Worm (Caenorhabditis elegans) whole organism, late embryonic: Measurements from ENCODE around the gene K07F5.12.
"Not testable (repeated sequence)": the region's sequence is repeated elsewhere in the genome, so short reads cannot be mapped to it uniquely, and the experiment has no call there.

Source experiments
- C08G9.2 ChIP-seq: sonication (generic microtip); optimal IDR thresholded peaks from 2 replicates; lab custom pipeline; 2016; ENCODE audit warnings: mild to moderate bottlenecking, missing genetic modification characterization, moderate library complexity, missing compliant biosample characterization
- F13H6.1 ChIP-seq: sonication (generic microtip); optimal IDR thresholded peaks from 2 replicates; lab custom pipeline; 2016; ENCODE audit warnings: missing genetic modification characterization, missing compliant biosample characterization
- K02D7.2 ChIP-seq: sonication (generic microtip); optimal IDR thresholded peaks from 2 replicates; lab custom pipeline; 2017; ENCODE audit warnings: mild to moderate bottlenecking, missing genetic modification characterization, missing compliant biosample characterization
- K09A11.1 ChIP-seq: sonication (generic microtip); optimal IDR thresholded peaks from 2 replicates; lab custom pipeline; 2017; ENCODE audit warnings: antibody characterized with exemption, mild to moderate bottlenecking, missing genetic modification characterization, missing compliant biosample characterization; ENCODE audit not compliant: insufficient read depth
- Y22D7AL.16 ChIP-seq: sonication (generic microtip); optimal IDR thresholded peaks from 2 replicates; lab custom pipeline; 2016; ENCODE audit warnings: missing genetic modification characterization, missing compliant biosample characterization
- ama-1 ChIP-seq: fragments of 150-350 bp; optimal IDR thresholded peaks from 2 replicates; lab custom pipeline; 2014
- ceh-14 ChIP-seq: sonication (generic microtip); optimal IDR thresholded peaks from 2 replicates; lab custom pipeline; 2016; ENCODE audit warnings: missing genotype, missing genetic modification characterization, missing compliant biosample characterization
- ceh-19 ChIP-seq: fragments of 200-800 bp; sonication (Bioruptor generic); optimal IDR thresholded peaks from 2 replicates; lab custom pipeline; 2018; ENCODE audit warnings: mild to moderate bottlenecking, missing genetic modification characterization, missing compliant biosample characterization
- ceh-2 ChIP-seq: sonication (generic microtip); optimal IDR thresholded peaks from 2 replicates; lab custom pipeline; 2016; ENCODE audit warnings: missing genotype, missing genetic modification characterization, missing compliant biosample characterization
- ceh-22 ChIP-seq: sonication (generic microtip); optimal IDR thresholded peaks from 2 replicates; lab custom pipeline; 2017; ENCODE audit warnings: missing biosample characterization, missing genetic modification characterization
- ceh-24 ChIP-seq: sonication (generic microtip); optimal IDR thresholded peaks from 2 replicates; lab custom pipeline; 2016; ENCODE audit warnings: mild to moderate bottlenecking, missing genetic modification characterization, missing compliant biosample characterization
- ceh-30 ChIP-seq: fragments of 150-350 bp; optimal IDR thresholded peaks from 2 replicates; lab custom pipeline; 2014; ENCODE audit warnings: missing biosample characterization, missing genetic modification characterization
- ceh-34 ChIP-seq: sonication (generic microtip); optimal IDR thresholded peaks from 2 replicates; lab custom pipeline; 2016; ENCODE audit warnings: mild to moderate bottlenecking, missing genetic modification characterization, missing compliant biosample characterization
- ceh-48 ChIP-seq: sonication (generic microtip); optimal IDR thresholded peaks from 2 replicates; lab custom pipeline; 2016; ENCODE audit warnings: missing genetic modification characterization, inconsistent platforms, missing compliant biosample characterization
- ceh-6 ChIP-seq: fragments of 200-800 bp; sonication (Bioruptor generic); optimal IDR thresholded peaks from 2 replicates; lab custom pipeline; 2018; ENCODE audit warnings: mild to moderate bottlenecking, missing genetic modification characterization, missing compliant biosample characterization
- ceh-9 ChIP-seq: sonication (generic microtip); optimal IDR thresholded peaks from 2 replicates; lab custom pipeline; 2016; ENCODE audit warnings: mild to moderate bottlenecking, missing genetic modification characterization, inconsistent platforms, missing compliant biosample characterization
- dve-1 ChIP-seq: sonication (generic microtip); optimal IDR thresholded peaks from 2 replicates; lab custom pipeline; 2017; ENCODE audit warnings: antibody characterized with exemption, mild to moderate bottlenecking, missing genetic modification characterization, missing compliant biosample characterization
- elt-2 ChIP-seq: sonication (generic microtip); optimal IDR thresholded peaks from 2 replicates; lab custom pipeline; 2016; ENCODE audit warnings: missing genetic modification reagents, missing genetic modification characterization, missing compliant biosample characterization
- elt-4 ChIP-seq: sonication (generic microtip); optimal IDR thresholded peaks from 2 replicates; lab custom pipeline; 2016; ENCODE audit warnings: missing genetic modification characterization, missing compliant biosample characterization
- ets-4 ChIP-seq: sonication (generic microtip); optimal IDR thresholded peaks from 2 replicates; lab custom pipeline; 2016; ENCODE audit warnings: missing genetic modification characterization, missing compliant biosample characterization
- eyg-1 ChIP-seq: sonication (generic microtip); optimal IDR thresholded peaks from 2 replicates; lab custom pipeline; 2016; ENCODE audit warnings: missing genotype, missing genetic modification characterization, missing compliant biosample characterization
- fkh-10 ChIP-seq: fragments of 150-350 bp; optimal IDR thresholded peaks from 2 replicates; lab custom pipeline; 2014; ENCODE audit warnings: missing biosample characterization, missing genetic modification reagents, missing genetic modification characterization
- fkh-6 ChIP-seq: sonication (generic microtip); optimal IDR thresholded peaks from 2 replicates; lab custom pipeline; 2016; ENCODE audit warnings: missing genetic modification characterization, missing compliant biosample characterization
- gmeb-2 ChIP-seq: sonication (generic microtip); optimal IDR thresholded peaks from 2 replicates; lab custom pipeline; 2016; ENCODE audit warnings: missing genetic modification characterization, inconsistent platforms, missing compliant biosample characterization
- hlh-30 ChIP-seq: sonication (generic microtip); optimal IDR thresholded peaks from 2 replicates; lab custom pipeline; 2017; ENCODE audit warnings: antibody characterized with exemption, missing genetic modification characterization, missing compliant biosample characterization; ENCODE audit not compliant: insufficient read depth
- hlh-6 ChIP-seq: sonication (generic microtip); optimal IDR thresholded peaks from 2 replicates; lab custom pipeline; 2016; ENCODE audit warnings: missing genotype, missing genetic modification characterization, missing compliant biosample characterization
- lim-6 ChIP-seq: sonication (generic microtip); optimal IDR thresholded peaks from 2 replicates; lab custom pipeline; 2016; ENCODE audit warnings: missing genetic modification characterization, missing compliant biosample characterization
- madf-2 ChIP-seq: sonication (generic microtip); optimal IDR thresholded peaks from 2 replicates; lab custom pipeline; 2017; ENCODE audit warnings: missing genetic modification characterization, missing compliant biosample characterization
- nhr-232 ChIP-seq: sonication (generic microtip); optimal IDR thresholded peaks from 2 replicates; lab custom pipeline; 2016; ENCODE audit warnings: missing genetic modification characterization, missing compliant biosample characterization
- npax-4 ChIP-seq: sonication (generic microtip); optimal IDR thresholded peaks from 2 replicates; lab custom pipeline; 2016; ENCODE audit warnings: missing genetic modification characterization, missing compliant biosample characterization
- pag-3 ChIP-seq: sonication (generic microtip); optimal IDR thresholded peaks from 2 replicates; lab custom pipeline; 2016; ENCODE audit warnings: missing compliant biosample characterization, missing genetic modification characterization, borderline replicate concordance
- pat-9 ChIP-seq: fragments of 200-800 bp; sonication (Bioruptor generic); optimal IDR thresholded peaks from 2 replicates; lab custom pipeline; 2018; ENCODE audit warnings: mild to moderate bottlenecking, missing genetic modification characterization, moderate library complexity, missing compliant biosample characterization
- pax-1 ChIP-seq: fragments of 150-350 bp; optimal IDR thresholded peaks from 2 replicates; lab custom pipeline; 2014; ENCODE audit warnings: missing biosample characterization, missing genetic modification characterization
- pha-4 ChIP-seq: fragments of 150-350 bp; optimal IDR thresholded peaks from 2 replicates; lab custom pipeline; 2018; ENCODE audit warnings: missing biosample characterization, missing genetic modification reagents, missing genetic modification characterization
- ref-2 ChIP-seq: sonication (generic microtip); optimal IDR thresholded peaks from 2 replicates; lab custom pipeline; 2016; ENCODE audit warnings: missing genetic modification characterization, missing compliant biosample characterization
- rnt-1 ChIP-seq: sonication (generic microtip); optimal IDR thresholded peaks from 2 replicates; lab custom pipeline; 2016; ENCODE audit warnings: missing genetic modification characterization, missing compliant biosample characterization
- sox-2 ChIP-seq: fragments of 200-800 bp; sonication (Bioruptor generic); IDR thresholded peaks from 2 replicates; pipeline ENCODE4 v1.3.6; 2022; ENCODE audit warnings: missing genetic modification reagents, missing genetic modification characterization, missing compliant biosample characterization
- tbx-2 ChIP-seq: sonication (generic microtip); optimal IDR thresholded peaks from 2 replicates; lab custom pipeline; 2016; ENCODE audit warnings: missing genetic modification characterization, missing compliant biosample characterization
- unc-3 ChIP-seq, 2 experiments: fragments of 200-800 bp in 1 of 2; sonication (Bioruptor generic) in 1 of 2; sonication (generic microtip) in 1 of 2; conservative IDR thresholded peaks in 1 of 2; optimal IDR thresholded peaks in 1 of 2; 2 replicates each; pipeline versions ENCODE4 v1.3.6 to Lab custom; 2016 to 2022; ENCODE audit warnings: missing compliant biosample characterization in 2 of 2, missing genetic modification characterization in 2 of 2, missing genetic modification reagents in 1 of 2
- unc-55 ChIP-seq: sonication (generic microtip); optimal IDR thresholded peaks from 2 replicates; lab custom pipeline; 2017; ENCODE audit warnings: missing biosample characterization, missing genetic modification reagents, missing genetic modification characterization
- unc-86 ChIP-seq: sonication (generic microtip); optimal IDR thresholded peaks from 2 replicates; lab custom pipeline; 2016; ENCODE audit warnings: missing genetic modification characterization, missing compliant biosample characterization
- ztf-16 ChIP-seq: sonication (generic microtip); optimal IDR thresholded peaks from 2 replicates; lab custom pipeline; 2017; ENCODE audit warnings: missing genetic modification characterization, missing compliant biosample characterization

Gene K07F5.12

ce11 chrIV:9891938-9892337, 36.1 kb downstream of the K07F5.12 start, which contains the start of gene F32B6.4:
Gene F32B6.4 (minus strand): TSS chrIV:9892038.
- TF ChIP-seq hlh-6 (tag; lab: Kevin White, UChicago): no peak
- TF ChIP-seq K02D7.2 (tag; lab: Kevin White, UChicago): no peak
- TF ChIP-seq ama-1: no peak
- TF ChIP-seq unc-3 (GFP tag; conservative IDR thresholded peaks at IDR 0.05; lab: Robert Waterston, UW): no peak
- TF ChIP-seq unc-3 (tag; optimal IDR thresholded peaks at IDR 0.05; lab: Kevin White, UChicago): no peak
- TF ChIP-seq ceh-22 (tag; lab: Kevin White, UChicago): no peak
- no peak for TF ChIP-seq ceh-2 (tag; lab: Kevin White, UChicago)
- TF ChIP-seq Y22D7AL.16: no peak
- TF ChIP-seq eyg-1 (tag; lab: Kevin White, UChicago): no peak
- TF ChIP-seq madf-2 (tag; lab: Kevin White, UChicago): no peak
- no peak for TF ChIP-seq pag-3 (tag; lab: Kevin White, UChicago)
- TF ChIP-seq npax-4 (tag; lab: Kevin White, UChicago): no peak
- TF ChIP-seq ceh-24 (tag; lab: Kevin White, UChicago): no peak
- no peak for TF ChIP-seq sox-2
- no peak for TF ChIP-seq gmeb-2 (tag; lab: Kevin White, UChicago)
- no peak for TF ChIP-seq rnt-1
- no peak for TF ChIP-seq pha-4
- TF ChIP-seq F13H6.1: no peak
- TF ChIP-seq unc-86: no peak
- TF ChIP-seq, all 69 proteins: peak for 0

ce11 chrIV:9893649-9894048, 37.8 kb downstream of the K07F5.12 start, which contains the start of gene sss-1:
Gene sss-1 (minus strand): TSS chrIV:9893749.
- TF ChIP-seq K09A11.1, ceh-48, pax-1 (tag; lab: Kevin White, UChicago): not testable (repeated sequence)
- TF ChIP-seq, all 69 proteins: peak for 0; not testable (repeated sequence) for 69

ce11 chrIV:9894331-9894730, 38.5 kb downstream of the K07F5.12 start, which contains the start of gene msp-77:
Gene msp-77 (plus strand): TSS chrIV:9894631.
- not testable (repeated sequence) for TF ChIP-seq ref-2, pat-9, ceh-14 (tag; lab: Kevin White, UChicago)

ce11 chrIV:9895088-9895487, 39.3 kb downstream of the K07F5.12 start, which contains the start of gene ssp-32:
Gene ssp-32 (plus strand): TSS chrIV:9895388.
- TF ChIP-seq K09A11.1 (tag; lab: Kevin White, UChicago) (no peak), ceh-6 (GFP tag; lab: Kevin White, UChicago) (no peak), ceh-9 (tag; lab: Kevin White, UChicago) (no peak), dve-1 (no peak), ets-4 (tag; lab: Kevin White, UChicago) (no peak), rnt-1 (no peak), elt-2 (tag; lab: Kevin White, UChicago) (no peak), madf-2 (tag; lab: Kevin White, UChicago) (no peak), unc-55 (GFP tag; lab: Kevin White, UChicago) (no peak), hlh-30 (tag; lab: Kevin White, UChicago) (no peak), ztf-16 (tag; lab: Kevin White, UChicago) (no peak)

ce11 chrIV:9898712-9899111, 42.9 kb downstream of the K07F5.12 start, which contains the start of gene tbc-3:
Gene tbc-3 (plus strand): TSS chrIV:9899012.
- TF ChIP-seq tbx-2 (tag; lab: Kevin White, UChicago): no peak
- TF ChIP-seq ceh-30 (tag; lab: Kevin White, UChicago): no peak
- no peak for TF ChIP-seq fkh-10
- TF ChIP-seq ceh-34 (tag; lab: Kevin White, UChicago): no peak
- TF ChIP-seq Y22D7AL.16: no peak
- no peak for TF ChIP-seq lim-6
- TF ChIP-seq ceh-19 (GFP tag; lab: Kevin White, UChicago): no peak
- TF ChIP-seq fkh-6: no peak
- no peak for TF ChIP-seq ceh-48 (tag; lab: Kevin White, UChicago)
- TF ChIP-seq npax-4 (tag; lab: Kevin White, UChicago): no peak
- TF ChIP-seq ets-4 (tag; lab: Kevin White, UChicago): no peak
- no peak for TF ChIP-seq nhr-232 (tag; lab: Kevin White, UChicago)
- TF ChIP-seq elt-4 (tag; lab: Kevin White, UChicago): no peak
- TF ChIP-seq C08G9.2 (tag; lab: Kevin White, UChicago): no peak
- TF ChIP-seq, all 69 proteins: peak for 0
